Worm (Caenorhabditis elegans): Measurements from ENCODE around the gene F13D12.8.

Gene F13D12.8

DNA sequence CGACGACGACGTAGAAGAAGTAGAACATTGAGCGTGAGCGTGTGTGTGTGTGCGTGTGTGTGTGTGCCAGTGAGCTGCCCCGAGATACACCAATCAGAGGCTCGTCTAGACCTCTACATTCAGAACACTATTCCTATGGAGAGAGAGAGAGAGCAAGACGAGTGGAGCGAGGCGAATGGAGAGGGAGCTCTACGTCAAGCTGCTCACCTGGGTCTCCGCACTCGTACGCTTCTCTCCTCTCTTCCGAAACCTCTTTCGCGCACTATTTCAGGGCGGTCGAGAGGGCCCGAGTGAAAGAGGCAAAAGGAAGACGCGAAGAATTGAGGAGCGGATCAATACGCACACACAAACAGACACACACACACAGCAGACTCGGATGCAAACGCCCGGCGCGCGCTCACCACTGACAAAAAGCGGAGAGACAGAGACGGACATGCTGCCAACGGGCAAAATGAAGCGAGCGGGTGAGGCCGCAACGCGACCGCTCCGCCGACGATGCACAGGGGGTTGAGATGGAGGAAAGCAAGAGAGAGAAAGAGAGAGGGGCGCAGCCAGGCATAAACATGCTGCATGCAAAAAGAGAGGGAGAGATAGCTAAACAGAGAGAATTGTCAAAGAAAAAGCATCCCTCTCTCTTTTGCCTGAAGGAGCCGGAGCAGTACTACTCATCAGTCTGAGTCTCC is 17.2 kb upstream of the F13D12.8 start (continued):
- no peak for TF ChIP-seq pha-4 (tag; optimal IDR thresholded peaks at IDR 0.05)
- peak; percentile 53 for TF ChIP-seq ceh-22 (tag; optimal IDR thresholded peaks at IDR 0.05)
- TF ChIP-seq fax-1 (tag; optimal IDR thresholded peaks at IDR 0.05): peak; percentile 48
- peak; percentile 89 for TF ChIP-seq rnt-1 (tag; optimal IDR thresholded peaks at IDR 0.05)
- peak; percentile 28 for TF ChIP-seq pqm-1 (tag; optimal IDR thresholded peaks at IDR 0.05)
- peak; percentile 35 for TF ChIP-seq elt-2 (tag; optimal IDR thresholded peaks at IDR 0.05)
- TF ChIP-seq mec-3 (tag; optimal IDR thresholded peaks at IDR 0.05; ENCODE audit: borderline replicate concordance): peak; percentile 49
- TF ChIP-seq ztf-16 (tag; optimal IDR thresholded peaks at IDR 0.05): peak; percentile 55
- TF ChIP-seq ceh-30 (tag; optimal IDR thresholded peaks at IDR 0.05): peak; percentile 35
- peak; percentile 82 for TF ChIP-seq F13H6.1 (tag; optimal IDR thresholded peaks at IDR 0.05)
- peak; percentile 81 for TF ChIP-seq syd-9 (tag; optimal IDR thresholded peaks at IDR 0.05)
- TF ChIP-seq ceh-24 (tag; optimal IDR thresholded peaks at IDR 0.05): no peak
- TF ChIP-seq ceh-6 (GFP tag; optimal IDR thresholded peaks at IDR 0.05): peak; percentile 25
- peak; percentile 90 for TF ChIP-seq tbx-2 (tag; optimal IDR thresholded peaks at IDR 0.05)
- TF ChIP-seq madf-2 (tag; optimal IDR thresholded peaks at IDR 0.05): no peak
- TF ChIP-seq dmd-4 (tag; optimal IDR thresholded peaks at IDR 0.05; ENCODE audit: borderline replicate concordance): peak; percentile 64
- peak; percentile 44 for TF ChIP-seq unc-86 (tag; optimal IDR thresholded peaks at IDR 0.05)
- TF ChIP-seq ceh-18 (tag; optimal IDR thresholded peaks at IDR 0.05): peak; percentile 99
- peak; percentile 30 for TF ChIP-seq fkh-6 (tag; optimal IDR thresholded peaks at IDR 0.05)
- TF ChIP-seq ceh-34 (tag; optimal IDR thresholded peaks at IDR 0.05): peak; percentile 94
- peak; percentile 55 for TF ChIP-seq ceh-2 (tag; optimal IDR thresholded peaks at IDR 0.05)
- TF ChIP-seq npax-4 (tag; optimal IDR thresholded peaks at IDR 0.05): no peak
- TF ChIP-seq sox-2 (GFP tag; IDR thresholded peaks at IDR 0.05): peak; percentile 1; the same call in 1 of the 2 replicates
- TF ChIP-seq tbx-7 (tag; optimal IDR thresholded peaks at IDR 0.05): peak; percentile 18
- TF ChIP-seq ceh-9 (tag; optimal IDR thresholded peaks at IDR 0.05): no peak
- TF ChIP-seq che-1 (tag; optimal IDR thresholded peaks at IDR 0.05): peak; percentile 4
- no peak; the same call in 1 of the 2 replicates for TF ChIP-seq ceh-45 (GFP tag; IDR thresholded peaks at IDR 0.05)
- peak; percentile 13 for TF ChIP-seq lim-6 (tag; optimal IDR thresholded peaks at IDR 0.05)
- TF ChIP-seq elt-4 (tag; optimal IDR thresholded peaks at IDR 0.05): peak; percentile 79
- TF ChIP-seq lin-11 (tag; optimal IDR thresholded peaks at IDR 0.05): peak; percentile 30
- TF ChIP-seq pros-1 (tag; optimal IDR thresholded peaks at IDR 0.05): peak; percentile 69
- no peak for TF ChIP-seq K09A11.1 (tag; optimal IDR thresholded peaks at IDR 0.05; ENCODE audit: insufficient read depth)
- TF ChIP-seq nhr-232 (tag; optimal IDR thresholded peaks at IDR 0.05): no peak
- TF ChIP-seq T23F11.4 (GFP tag; optimal IDR thresholded peaks at IDR 0.05): peak; percentile 5
- no peak for TF ChIP-seq C38D4.7 (GFP tag; optimal IDR thresholded peaks at IDR 0.05)
- peak; percentile 55 for TF ChIP-seq C08G9.2 (tag; optimal IDR thresholded peaks at IDR 0.05)

DNA sequence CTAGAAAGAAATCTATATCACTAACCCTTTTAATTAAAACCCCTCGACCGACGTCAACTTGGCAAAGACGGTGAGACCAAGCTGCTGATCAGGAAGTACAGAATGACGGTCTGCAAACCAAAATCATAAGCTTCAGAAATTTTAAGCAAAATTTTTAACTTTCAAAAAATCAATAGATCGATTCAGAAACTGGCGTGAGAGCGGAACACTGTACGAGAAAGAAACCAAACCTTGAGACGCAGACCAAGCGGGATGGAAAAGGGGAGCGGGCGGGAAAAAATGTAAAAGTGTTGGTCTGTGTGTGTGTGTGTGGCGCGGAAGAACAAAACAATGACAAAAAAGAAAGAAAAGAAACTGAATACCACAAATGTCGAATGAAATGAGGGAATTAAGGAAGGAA is 16.1 kb upstream of the F13D12.8 start, which contains the start of the genes F44E5.17 and gpb-1:
TSS of gene F44E5.17 (minus strand) at position 101 of the 400 bp plus-strand sequence.
TSS of gene gpb-1 (minus strand) at position 118 of the 400 bp plus-strand sequence.
- TF ChIP-seq che-1 (tag; optimal IDR thresholded peaks at IDR 0.05) (no peak), K09A11.1 (tag; optimal IDR thresholded peaks at IDR 0.05; ENCODE audit: insufficient read depth) (no peak), syd-9 (tag; optimal IDR thresholded peaks at IDR 0.05) (no peak), mec-3 (tag; optimal IDR thresholded peaks at IDR 0.05; ENCODE audit: borderline replicate concordance) (no peak), zip-5 (tag; optimal IDR thresholded peaks at IDR 0.05) (no peak), ceh-48 (tag; optimal IDR thresholded peaks at IDR 0.05) (no peak), sdc-2 (tag; optimal IDR thresholded peaks at IDR 0.05) (no peak), ceh-45 (GFP tag; IDR thresholded peaks at IDR 0.05) (no peak), ceh-18 (tag; optimal IDR thresholded peaks at IDR 0.05) (no peak), ceh-2 (tag; optimal IDR thresholded peaks at IDR 0.05) (no peak), pag-3 (tag; optimal IDR thresholded peaks at IDR 0.05; ENCODE audit: borderline replicate concordance) (no peak), ceh-9 (tag; optimal IDR thresholded peaks at IDR 0.05) (no peak), lim-6 (tag; optimal IDR thresholded peaks at IDR 0.05) (no peak), ceh-19 (GFP tag; optimal IDR thresholded peaks at IDR 0.05) (no peak), pqm-1 (tag; optimal IDR thresholded peaks at IDR 0.05) (no peak), lin-11 (tag; optimal IDR thresholded peaks at IDR 0.05) (no peak)
